Worm (Caenorhabditis elegans): Measurements from ENCODE around the gene ceh-48.

Gene ceh-48

DNA sequence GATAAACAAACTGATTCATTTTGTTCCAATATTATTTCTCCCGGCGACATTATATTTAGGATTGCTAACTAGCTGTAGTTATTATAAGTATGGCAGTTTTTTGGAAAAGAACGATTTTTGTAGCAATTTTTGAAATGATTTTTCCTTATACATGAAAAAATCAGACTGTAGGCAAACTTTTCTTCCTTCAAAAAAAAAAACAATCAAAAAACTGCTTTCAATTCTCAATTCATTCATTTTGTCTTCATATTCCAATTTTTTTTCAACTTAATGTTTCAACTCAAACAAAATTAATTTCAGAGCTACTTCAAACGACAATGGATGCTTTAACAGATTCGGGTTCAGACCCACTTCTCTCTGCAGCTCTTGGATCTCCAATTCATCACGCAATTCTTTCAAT is at the start of gene ceh-48:
ceh-48 (plus strand) TSS at position 301 of the 400 bp plus-strand sequence.
- TF ChIP-seq cog-1 (tag; optimal IDR thresholded peaks at IDR 0.05) (no peak), flt-1 (GFP tag; IDR thresholded peaks at IDR 0.05) (no peak), ztf-23 (GFP tag; IDR thresholded peaks at IDR 0.05) (no peak), klf-2 (GFP tag; conservative IDR thresholded peaks at IDR 0.05) (no peak), tab-1 (GFP tag; IDR thresholded peaks at IDR 0.05) (no peak), ref-1 (GFP tag; conservative IDR thresholded peaks at IDR 0.05) (no peak), med-1 (GFP tag; optimal IDR thresholded peaks at IDR 0.05; ENCODE audit: insufficient read depth) (no peak), T22C8.4 (GFP tag; IDR thresholded peaks at IDR 0.05) (no peak), ztf-29 (GFP tag; IDR thresholded peaks at IDR 0.05) (no peak)

DNA sequence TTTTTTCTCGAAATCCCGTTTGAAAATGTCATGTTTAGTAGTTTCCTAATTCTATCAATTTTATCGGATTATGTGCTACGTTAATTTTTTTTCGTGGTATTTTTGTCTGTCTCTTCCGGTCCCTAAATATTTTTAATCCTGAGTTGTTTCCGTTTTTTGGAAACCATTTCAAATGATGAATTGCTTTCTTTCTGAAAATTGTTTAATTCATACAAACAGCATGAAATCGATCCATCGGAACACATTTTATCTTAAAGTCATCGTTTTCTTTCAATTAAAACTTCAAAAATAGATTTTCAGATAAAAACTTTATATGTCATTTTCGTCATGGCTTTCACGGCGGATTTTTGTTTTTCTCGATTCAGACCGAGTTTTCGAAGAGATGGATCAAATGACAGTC is 49.5 kb upstream of the ceh-48 start, which contains the start of gene spd-3:
spd-3 (plus strand) TSS at position 301 of the 400 bp plus-strand sequence.
- no peak for TF ChIP-seq T22C8.4 (GFP tag; IDR thresholded peaks at IDR 0.05)
- TF ChIP-seq ztf-23 (GFP tag; IDR thresholded peaks at IDR 0.05) = no peak
- TF ChIP-seq med-1 (GFP tag; optimal IDR thresholded peaks at IDR 0.05; ENCODE audit: insufficient read depth) = no peak
- TF ChIP-seq tab-1 (GFP tag; IDR thresholded peaks at IDR 0.05) = no peak
- no peak for TF ChIP-seq cog-1 (tag; optimal IDR thresholded peaks at IDR 0.05)
- TF ChIP-seq klf-2 (GFP tag; conservative IDR thresholded peaks at IDR 0.05) = no peak
- TF ChIP-seq ztf-29 (GFP tag; IDR thresholded peaks at IDR 0.05) = no peak
- TF ChIP-seq ref-1 (GFP tag; conservative IDR thresholded peaks at IDR 0.05) = no peak
- TF ChIP-seq flt-1 (GFP tag; IDR thresholded peaks at IDR 0.05) = no peak

DNA sequence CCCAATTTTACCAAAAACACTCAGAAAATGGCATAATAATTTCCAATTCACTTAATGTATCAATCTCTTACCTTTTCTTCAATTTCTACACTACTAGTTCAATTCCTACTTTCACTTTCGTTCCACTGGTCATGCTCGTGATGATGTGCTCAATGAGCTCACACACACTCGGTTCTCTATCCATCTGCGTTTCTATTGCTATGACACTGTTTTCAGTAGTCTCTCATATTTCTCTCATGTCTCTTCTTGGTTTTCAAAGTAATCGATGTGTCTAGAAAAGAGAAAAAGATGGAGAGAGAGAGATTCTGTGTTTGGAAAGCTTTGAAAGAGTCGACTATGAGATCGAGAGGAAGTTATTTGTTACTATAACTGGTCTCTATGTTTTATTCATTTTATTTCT is 44.7 kb upstream of the ceh-48 start:
- TF ChIP-seq tab-1 (GFP tag; IDR thresholded peaks at IDR 0.05) (no peak), flt-1 (GFP tag; IDR thresholded peaks at IDR 0.05) (no peak), med-1 (GFP tag; optimal IDR thresholded peaks at IDR 0.05; ENCODE audit: insufficient read depth) (no peak), ref-1 (GFP tag; conservative IDR thresholded peaks at IDR 0.05) (no peak), ztf-29 (GFP tag; IDR thresholded peaks at IDR 0.05) (no peak), cog-1 (tag; optimal IDR thresholded peaks at IDR 0.05) (no peak), klf-2 (GFP tag; conservative IDR thresholded peaks at IDR 0.05) (no peak), T22C8.4 (GFP tag; IDR thresholded peaks at IDR 0.05) (no peak), ztf-23 (GFP tag; IDR thresholded peaks at IDR 0.05) (no peak)

DNA sequence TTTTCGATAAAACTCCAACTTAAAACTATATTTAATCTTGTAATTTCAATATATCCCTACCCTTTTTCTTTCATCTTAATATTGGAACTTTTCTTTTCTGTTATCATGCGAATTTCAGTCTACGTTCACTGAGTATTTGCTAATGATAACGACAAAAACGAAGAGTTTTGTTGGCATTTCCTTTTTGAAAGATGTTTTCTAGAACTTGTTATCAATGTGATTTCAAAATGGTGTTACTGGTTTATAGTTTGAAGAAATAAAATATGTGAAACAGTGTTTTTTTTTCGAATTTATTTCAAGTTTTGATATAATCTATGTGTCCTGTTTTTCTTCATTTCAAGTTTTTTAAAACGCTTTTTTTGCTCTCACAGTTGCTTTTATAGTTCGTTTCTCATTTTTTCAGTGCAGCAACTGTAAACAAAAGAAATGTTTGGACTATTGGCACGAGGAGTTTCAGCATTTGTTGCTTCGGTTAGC is 41.5 kb upstream of the ceh-48 start, which contains the start of gene anat-1:
anat-1 (plus strand) TSS at position 427 of the 477 bp plus-strand sequence.
- no peak for TF ChIP-seq med-1 (GFP tag; optimal IDR thresholded peaks at IDR 0.05; ENCODE audit: insufficient read depth)

DNA sequence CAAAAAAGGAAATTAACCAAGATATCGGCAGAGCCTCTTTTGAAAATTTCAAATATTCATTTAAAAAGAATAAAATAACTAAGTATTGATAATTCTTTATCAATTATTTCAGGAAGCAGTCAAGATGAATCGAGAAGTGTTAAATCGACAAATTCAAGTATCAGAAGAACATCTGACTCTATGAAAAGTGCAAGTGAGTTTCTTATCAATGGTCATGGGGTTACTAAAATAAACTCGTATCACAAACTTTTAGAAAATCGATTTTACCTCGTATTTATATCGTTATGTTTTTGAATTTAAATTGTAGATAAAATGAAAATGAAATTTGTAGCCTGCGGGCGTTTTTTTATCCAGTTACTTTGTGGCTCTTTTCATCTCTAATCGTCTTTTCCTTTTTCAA is 40.4 kb upstream of the ceh-48 start:
- TF ChIP-seq tab-1 (GFP tag; IDR thresholded peaks at IDR 0.05) (no peak), cog-1 (tag; optimal IDR thresholded peaks at IDR 0.05) (no peak), ztf-23 (GFP tag; IDR thresholded peaks at IDR 0.05) (no peak), ref-1 (GFP tag; conservative IDR thresholded peaks at IDR 0.05) (no peak), T22C8.4 (GFP tag; IDR thresholded peaks at IDR 0.05) (no peak), med-1 (GFP tag; optimal IDR thresholded peaks at IDR 0.05; ENCODE audit: insufficient read depth) (no peak), flt-1 (GFP tag; IDR thresholded peaks at IDR 0.05) (no peak), ztf-29 (GFP tag; IDR thresholded peaks at IDR 0.05) (no peak), klf-2 (GFP tag; conservative IDR thresholded peaks at IDR 0.05) (no peak)

DNA sequence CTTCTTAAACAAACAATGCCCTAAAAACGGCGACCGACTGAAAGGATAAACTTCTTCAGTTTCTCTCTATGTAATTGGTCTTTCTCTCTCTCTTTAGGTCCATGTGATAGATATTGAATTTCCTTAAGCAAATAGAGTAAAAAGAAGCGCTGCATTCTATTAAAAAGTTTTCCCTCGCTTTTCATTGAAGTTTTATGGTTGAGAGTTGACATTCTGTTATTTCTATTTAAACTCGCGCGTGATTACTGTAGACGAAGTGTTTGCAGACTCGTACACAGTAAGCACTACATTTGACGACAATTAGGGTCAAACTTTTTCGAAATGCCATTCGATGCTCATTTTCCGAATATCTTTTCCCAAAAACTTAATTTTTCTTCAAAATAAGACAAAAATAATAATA is 34.8 kb upstream of the ceh-48 start:
- TF ChIP-seq cog-1 (tag; optimal IDR thresholded peaks at IDR 0.05) (no peak), ztf-23 (GFP tag; IDR thresholded peaks at IDR 0.05) (no peak), ztf-29 (GFP tag; IDR thresholded peaks at IDR 0.05) (no peak), klf-2 (GFP tag; conservative IDR thresholded peaks at IDR 0.05) (no peak), ref-1 (GFP tag; conservative IDR thresholded peaks at IDR 0.05) (no peak)

DNA sequence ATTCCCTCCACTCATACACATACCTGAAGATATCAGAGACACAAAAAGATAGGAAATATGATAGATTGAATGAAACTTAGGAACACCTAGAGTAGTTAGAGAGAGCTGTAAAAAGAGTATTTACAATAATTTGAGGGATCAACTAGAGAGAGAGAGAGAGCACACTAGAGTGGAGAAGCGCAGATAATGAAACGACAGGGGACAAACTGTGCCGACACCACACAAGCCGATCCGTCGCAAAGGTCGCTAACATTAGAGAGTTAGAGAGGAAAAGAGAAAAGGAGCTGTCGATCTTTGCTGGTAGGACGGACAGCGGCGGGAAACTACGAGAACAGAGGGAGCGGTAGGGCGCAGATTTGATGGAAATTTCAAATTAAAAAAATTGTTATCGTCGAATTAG is 26.8 kb upstream of the ceh-48 start, which contains the start of gene dyci-1:
dyci-1 (minus strand) TSS at position 122 of the 400 bp plus-strand sequence.
- TF ChIP-seq med-1 (GFP tag; optimal IDR thresholded peaks at IDR 0.05; ENCODE audit: insufficient read depth) = no peak

DNA sequence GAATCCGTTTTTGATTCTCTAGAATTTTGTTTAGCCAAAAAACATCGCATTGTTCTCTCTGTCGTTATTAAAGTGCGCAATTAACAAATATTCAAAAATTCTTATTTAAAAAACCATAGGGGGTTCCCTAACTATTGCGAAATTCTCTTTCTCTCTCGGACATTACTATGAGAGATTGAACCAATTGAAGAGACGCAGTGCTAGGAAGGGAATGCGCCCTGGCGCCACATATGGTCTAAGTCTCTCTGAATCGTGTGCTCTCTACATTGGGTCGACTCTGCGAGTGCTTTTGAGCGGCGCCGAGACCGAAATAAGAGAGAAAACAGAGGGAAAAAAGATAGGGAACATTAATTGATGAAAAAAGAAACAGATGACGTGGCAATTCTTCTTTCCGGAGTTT is 26.0 kb upstream of the ceh-48 start:
- no peak for TF ChIP-seq klf-2 (GFP tag; conservative IDR thresholded peaks at IDR 0.05)
- no peak for TF ChIP-seq cog-1 (tag; optimal IDR thresholded peaks at IDR 0.05)
- TF ChIP-seq flt-1 (GFP tag; IDR thresholded peaks at IDR 0.05) = no peak
- no peak for TF ChIP-seq tab-1 (GFP tag; IDR thresholded peaks at IDR 0.05)
- TF ChIP-seq ztf-23 (GFP tag; IDR thresholded peaks at IDR 0.05) = no peak
- no peak for TF ChIP-seq T22C8.4 (GFP tag; IDR thresholded peaks at IDR 0.05)
- TF ChIP-seq ztf-29 (GFP tag; IDR thresholded peaks at IDR 0.05) = no peak
- TF ChIP-seq med-1 (GFP tag; optimal IDR thresholded peaks at IDR 0.05; ENCODE audit: insufficient read depth) = no peak

DNA sequence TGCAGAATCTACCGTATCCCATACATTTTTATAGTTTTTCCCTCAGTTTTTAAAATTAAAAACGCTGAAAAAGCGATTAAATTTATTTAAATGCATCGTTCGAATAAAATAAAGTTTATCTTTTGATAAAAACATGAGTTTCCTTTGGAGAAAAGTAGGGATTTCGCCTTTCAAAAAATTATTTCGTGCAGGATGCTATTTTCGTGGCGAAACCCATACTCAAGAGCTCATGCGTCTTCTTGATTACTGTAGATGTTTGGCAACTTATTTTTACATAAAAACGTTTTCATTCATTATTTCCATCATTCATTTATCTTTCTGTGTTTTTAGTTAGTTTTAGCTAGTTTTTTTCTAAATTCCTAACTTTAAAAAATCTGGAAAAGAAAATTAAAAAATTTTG is 22.0 kb upstream of the ceh-48 start:
- no peak for TF ChIP-seq tab-1 (GFP tag; IDR thresholded peaks at IDR 0.05)

DNA sequence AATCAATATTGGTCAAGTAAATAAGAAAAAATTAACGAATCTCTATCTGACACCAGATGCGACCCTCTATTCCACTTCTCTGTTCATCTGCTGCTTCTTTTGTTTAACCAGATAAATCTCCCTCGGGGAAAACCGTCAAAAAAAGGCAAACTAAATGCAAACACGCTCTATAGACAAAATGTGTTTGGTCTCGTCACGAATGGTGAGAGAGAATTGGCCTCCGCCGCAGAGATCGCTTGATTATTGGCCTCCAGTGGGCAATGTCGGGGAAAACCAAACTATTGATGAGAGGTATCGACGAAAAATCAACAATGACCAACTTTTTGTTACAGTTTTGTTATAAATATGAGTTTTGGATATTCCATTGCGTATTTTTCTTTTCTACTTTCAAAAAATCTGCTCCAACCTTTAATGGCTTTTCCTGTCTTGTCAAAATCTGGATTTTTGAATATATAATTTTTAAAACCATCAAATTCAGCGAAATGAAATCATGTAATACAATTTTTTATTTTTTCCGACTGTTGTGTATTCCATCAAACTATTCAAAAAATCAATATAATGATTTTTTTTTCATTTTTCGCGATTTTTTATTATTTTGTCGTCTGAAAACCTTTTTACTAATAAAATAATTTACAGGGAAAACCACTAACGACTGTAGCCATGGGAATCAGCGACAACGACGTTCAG is 21.3 kb upstream of the ceh-48 start, which contains the start of the genes C17H12.2 and vha-8:
C17H12.2 (minus strand) TSS at position 51 of the 687 bp plus-strand sequence.
vha-8 (plus strand) TSS at position 637 of the 687 bp plus-strand sequence.
- TF ChIP-seq ref-1 (GFP tag; conservative IDR thresholded peaks at IDR 0.05) (no peak), cog-1 (tag; optimal IDR thresholded peaks at IDR 0.05) (peak; percentile 84), T22C8.4 (GFP tag; IDR thresholded peaks at IDR 0.05) (no peak), tab-1 (GFP tag; IDR thresholded peaks at IDR 0.05) (no peak)

Data from whole organism, midembryonic.